Worm (Caenorhabditis elegans) whole organism, L1 larva: ENCODE data around the gene lys-6.
A peak's percentile ranks its signal among the peaks of the same experiment; 100 is the strongest.

Experiments
- C16A3.4 ChIP-seq: fragments of 150-350 bp; optimal IDR thresholded peaks from 2 replicates; lab custom pipeline; 2014; ENCODE audit warnings: missing biosample characterization, missing genetic modification characterization
- aly-2 ChIP-seq: fragments of 150-350 bp; optimal IDR thresholded peaks from 2 replicates; lab custom pipeline; 2014; ENCODE audit warnings: missing biosample characterization, missing genetic modification characterization
- blmp-1 ChIP-seq: fragments of 150-350 bp; optimal IDR thresholded peaks from 2 replicates; lab custom pipeline; 2014; ENCODE audit warnings: missing biosample characterization, missing genetic modification characterization
- ceh-63 ChIP-seq: fragments of 200-800 bp; sonication (Bioruptor generic); optimal IDR thresholded peaks from 2 replicates; lab custom pipeline; 2018; ENCODE audit warnings: mild to moderate bottlenecking, missing genetic modification characterization, missing compliant biosample characterization
- ceh-90 ChIP-seq: sonication (generic microtip); optimal IDR thresholded peaks from 2 replicates; lab custom pipeline; 2016; ENCODE audit warnings: missing genetic modification characterization, missing compliant biosample characterization
- dpl-1 ChIP-seq, 3 experiments: fragments of 150-350 bp in 2 of 3; sonication (generic microtip) in 1 of 3; optimal IDR thresholded peaks; 2 replicates each; lab custom pipeline; 2014 to 2017; ENCODE audit warnings: missing biosample characterization in 3 of 3, missing genetic modification characterization in 3 of 3, missing genetic modification reagents in 3 of 3
- efl-1 ChIP-seq, 4 experiments: fragments of 150-350 bp; optimal IDR thresholded peaks in 3 of 4; peaks in 1 of 4; 1 replicate in 1 of 4; 2 replicates in 3 of 4; lab custom pipeline; 2014; ENCODE audit warnings: missing biosample characterization in 2 of 4, missing genetic modification characterization in 2 of 4, missing genetic modification reagents in 2 of 4
- egl-13 ChIP-seq: sonication (generic microtip); optimal IDR thresholded peaks from 2 replicates; lab custom pipeline; 2016; ENCODE audit warnings: missing genotype, missing genetic modification reagents, missing genetic modification characterization, missing compliant biosample characterization
- egl-27 ChIP-seq, 2 experiments: fragments of 150-350 bp in 1 of 2; sonication (generic microtip); optimal IDR thresholded peaks; 3 replicates each; lab custom pipeline; 2017 to 2018; ENCODE audit warnings: missing biosample characterization in 2 of 2, missing genetic modification characterization in 2 of 2, missing genetic modification reagents in 2 of 2
- ets-5 ChIP-seq: fragments of 200-800 bp; sonication (Bioruptor generic); IDR thresholded peaks from 2 replicates; pipeline ENCODE4 v1.3.6; 2022; ENCODE audit warnings: missing genetic modification characterization, missing compliant biosample characterization
- fkh-4 ChIP-seq: sonication (generic microtip); optimal IDR thresholded peaks from 2 replicates; lab custom pipeline; 2016; ENCODE audit warnings: missing compliant biosample characterization, missing genetic modification characterization, borderline replicate concordance
- grh-1 ChIP-seq: fragments of 200-800 bp; sonication (Bioruptor generic); IDR thresholded peaks from 2 replicates; pipeline ENCODE4 v1.3.6; 2022; ENCODE audit warnings: missing genetic modification reagents, missing genetic modification characterization, missing compliant biosample characterization
- hlh-4 ChIP-seq: sonication (generic microtip); optimal IDR thresholded peaks from 2 replicates; lab custom pipeline; 2016; ENCODE audit warnings: mild to moderate bottlenecking, missing genetic modification characterization, missing compliant biosample characterization
- lin-13 ChIP-seq: fragments of 150-350 bp; optimal IDR thresholded peaks from 2 replicates; lab custom pipeline; 2014; ENCODE audit warnings: missing biosample characterization, missing genetic modification reagents, missing genetic modification characterization
- lin-35 ChIP-seq, 2 experiments: fragments of 150-350 bp; optimal IDR thresholded peaks; 2 replicates each; lab custom pipeline; 2014; ENCODE audit warnings: missing biosample characterization in 2 of 2, missing genetic modification characterization in 2 of 2, missing genetic modification reagents in 2 of 2
- lir-3 ChIP-seq: sonication (generic microtip); optimal IDR thresholded peaks from 2 replicates; lab custom pipeline; 2016; ENCODE audit warnings: mild to moderate bottlenecking, missing genetic modification characterization, moderate library complexity, missing compliant biosample characterization; ENCODE audit not compliant: poor library complexity
- lsy-2 ChIP-seq, 2 experiments: fragments of 150-350 bp; optimal IDR thresholded peaks; 2 replicates each; lab custom pipeline; 2014; ENCODE audit warnings: missing biosample characterization in 2 of 2, missing genetic modification characterization in 2 of 2
- mef-2 ChIP-seq: fragments of 150-350 bp; optimal IDR thresholded peaks from 2 replicates; lab custom pipeline; 2014; ENCODE audit warnings: missing biosample characterization, missing genetic modification characterization
- mep-1 ChIP-seq: fragments of 150-350 bp; optimal IDR thresholded peaks from 2 replicates; lab custom pipeline; 2014; ENCODE audit warnings: missing biosample characterization, missing genetic modification characterization
- nhr-11 ChIP-seq: fragments of 150-350 bp; optimal IDR thresholded peaks from 2 replicates; lab custom pipeline; 2014; ENCODE audit warnings: missing biosample characterization, missing genetic modification characterization
- nhr-12 ChIP-seq: sonication (generic microtip); optimal IDR thresholded peaks from 2 replicates; lab custom pipeline; 2017; ENCODE audit warnings: missing biosample characterization, missing genetic modification characterization
- nhr-20 ChIP-seq: sonication (generic microtip); optimal IDR thresholded peaks from 2 replicates; lab custom pipeline; 2016; ENCODE audit warnings: mild to moderate bottlenecking, missing genetic modification characterization, missing compliant biosample characterization
- nhr-47 ChIP-seq: sonication (generic microtip); optimal IDR thresholded peaks from 2 replicates; lab custom pipeline; 2016; ENCODE audit warnings: mild to moderate bottlenecking, missing genetic modification characterization, moderate library complexity, missing compliant biosample characterization
- nhr-71 ChIP-seq: sonication (generic microtip); optimal IDR thresholded peaks from 2 replicates; lab custom pipeline; 2016; ENCODE audit warnings: mild to moderate bottlenecking, missing genetic modification characterization, moderate library complexity, missing compliant biosample characterization
- nhr-76 ChIP-seq: sonication (generic microtip); optimal IDR thresholded peaks from 2 replicates; lab custom pipeline; 2017; ENCODE audit warnings: missing biosample characterization, missing genetic modification characterization
- nhr-77 ChIP-seq: fragments of 150-350 bp; optimal IDR thresholded peaks from 2 replicates; lab custom pipeline; 2014; ENCODE audit warnings: missing biosample characterization, missing genetic modification characterization
- pag-3 ChIP-seq: sonication (generic microtip); optimal IDR thresholded peaks from 2 replicates; lab custom pipeline; 2017; ENCODE audit warnings: missing genetic modification characterization, mild to moderate bottlenecking, missing compliant biosample characterization, antibody characterized with exemption, borderline replicate concordance; ENCODE audit not compliant: insufficient read depth
- pax-3 ChIP-seq: fragments of 200-800 bp; sonication (Bioruptor generic); optimal IDR thresholded peaks from 2 replicates; lab custom pipeline; 2018; ENCODE audit warnings: mild to moderate bottlenecking, missing genetic modification characterization, moderate library complexity, missing compliant biosample characterization
- skn-1 ChIP-seq: fragments of 150-350 bp; optimal IDR thresholded peaks from 2 replicates; lab custom pipeline; 2014; ENCODE audit warnings: missing biosample characterization, missing genetic modification characterization
- snu-23 ChIP-seq: sonication (generic microtip); optimal IDR thresholded peaks from 2 replicates; lab custom pipeline; 2016; ENCODE audit warnings: missing genetic modification characterization, missing compliant biosample characterization
- unc-130 ChIP-seq: fragments of 150-350 bp; optimal IDR thresholded peaks from 2 replicates; lab custom pipeline; 2017; ENCODE audit warnings: missing biosample characterization, missing genetic modification characterization, inconsistent platforms
- unc-30 ChIP-seq: sonication (generic microtip); optimal IDR thresholded peaks from 2 replicates; lab custom pipeline; 2017; ENCODE audit warnings: missing biosample characterization, missing genetic modification characterization
- unc-62 ChIP-seq: fragments of 150-350 bp; optimal IDR thresholded peaks from 2 replicates; lab custom pipeline; 2014; ENCODE audit warnings: missing biosample characterization, missing genetic modification reagents, missing genetic modification characterization
- unc-86 ChIP-seq: sonication (generic microtip); optimal IDR thresholded peaks from 2 replicates; lab custom pipeline; 2016; ENCODE audit warnings: missing genetic modification characterization, missing compliant biosample characterization
- unc-98 ChIP-seq: fragments of 200-800 bp; sonication (Bioruptor generic); IDR thresholded peaks from 2 replicates; pipeline ENCODE4 v1.3.6; 2022; ENCODE audit warnings: missing genetic modification characterization, missing compliant biosample characterization
- vab-15 ChIP-seq: sonication (generic microtip); optimal IDR thresholded peaks from 2 replicates; lab custom pipeline; 2017; ENCODE audit warnings: missing genotype, mild to moderate bottlenecking, missing genetic modification characterization, missing compliant biosample characterization
- xbp-1 ChIP-seq: sonication (generic microtip); optimal IDR thresholded peaks from 2 replicates; lab custom pipeline; 2016; ENCODE audit warnings: missing genetic modification characterization, missing compliant biosample characterization
- zip-4 ChIP-seq: fragments of 200-800 bp; sonication (Bioruptor generic); optimal IDR thresholded peaks from 2 replicates; lab custom pipeline; 2018; ENCODE audit warnings: mild to moderate bottlenecking, missing genetic modification characterization, moderate library complexity, missing compliant biosample characterization
- ztf-4 ChIP-seq: fragments of 150-350 bp; optimal IDR thresholded peaks from 2 replicates; lab custom pipeline; 2014; ENCODE audit warnings: missing biosample characterization, missing genetic modification characterization

Gene lys-6

DNA sequence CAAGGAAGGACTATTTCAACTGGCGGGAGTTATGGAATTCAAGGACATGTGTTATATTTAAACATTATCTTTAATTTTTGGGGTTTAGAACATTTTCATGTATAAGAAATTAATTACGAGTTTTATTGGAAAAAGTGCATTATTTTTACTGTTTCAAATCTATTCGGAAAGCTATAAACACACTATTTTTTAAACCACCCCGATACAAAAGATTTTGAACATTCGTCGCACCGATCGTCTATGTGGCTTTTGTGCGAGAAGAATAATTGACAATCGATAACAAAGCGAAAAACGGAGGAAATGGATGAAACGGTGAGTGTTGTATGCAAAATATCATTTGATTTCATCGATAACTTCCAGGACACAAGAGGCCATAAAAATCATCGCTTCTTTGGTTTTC is 37.3 kb upstream of the lys-6 start, which contains the start of gene ZK809.9:
Gene ZK809.9, plus strand, starts transcription at position 301 of the 400 bp plus-strand sequence.
- TF ChIP-seq lin-13 (GFP tag; lab: Kevin White, UChicago) (no peak), lir-3 (tag; lab: Kevin White, UChicago) (no peak), nhr-20 (no peak), vab-15 (tag; lab: Kevin White, UChicago) (no peak), mef-2 (tag; lab: Kevin White, UChicago) (no peak), mep-1 (tag; lab: Kevin White, UChicago) (no peak), nhr-77 (tag; lab: Kevin White, UChicago) (no peak), unc-30 (no peak), fkh-4 (tag; lab: Kevin White, UChicago) (no peak), unc-98 (no peak), dpl-1 (GFP tag; optimal IDR thresholded peaks at IDR 0.05; lab: Kevin White, UChicago) (no peak)

DNA sequence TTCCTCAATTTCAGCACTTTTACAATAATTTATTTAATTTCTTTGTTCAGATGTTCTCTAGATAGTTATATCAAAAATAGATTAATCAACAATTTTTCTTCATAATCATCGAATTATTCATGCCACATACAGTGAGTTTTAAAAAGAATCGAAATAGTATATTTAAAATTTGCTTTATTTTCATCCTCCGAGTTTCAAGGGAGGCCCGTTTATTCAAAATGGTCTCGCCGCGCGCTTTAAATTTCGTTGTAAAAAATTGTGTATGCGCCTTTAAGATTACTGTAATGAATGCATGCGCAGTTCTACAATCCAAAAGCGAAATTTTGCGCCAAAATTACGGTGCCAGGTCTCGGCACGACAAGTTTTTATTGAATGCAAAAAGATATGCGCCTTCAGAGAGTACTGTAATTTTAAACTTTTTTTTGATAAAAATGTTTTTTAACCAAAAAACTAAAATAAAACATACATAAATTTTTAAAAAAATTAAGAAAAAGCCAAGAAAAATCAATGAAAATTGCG is 32.1 kb upstream of the lys-6 start, which contains the start of gene ZK792.1:
Gene ZK792.1, plus strand, starts transcription at position 51 of the 519 bp plus-strand sequence.
- TF ChIP-seq nhr-11 (tag; lab: Kevin White, UChicago) (no peak), ceh-63 (GFP tag; lab: Kevin White, UChicago) (no peak), pag-3 (tag; lab: Kevin White, UChicago) (no peak), egl-13 (tag; lab: Kevin White, UChicago) (no peak), ceh-90 (tag; lab: Kevin White, UChicago) (no peak), unc-98 (no peak), blmp-1 (tag; lab: Kevin White, UChicago) (no peak), nhr-12 (no peak), zip-4 (GFP tag; lab: Kevin White, UChicago) (no peak), nhr-47 (no peak), egl-27 (tag; optimal IDR thresholded peaks at IDR 0.05; lab: Kevin White, UChicago) (no peak), lin-13 (GFP tag; lab: Kevin White, UChicago) (no peak)

DNA sequence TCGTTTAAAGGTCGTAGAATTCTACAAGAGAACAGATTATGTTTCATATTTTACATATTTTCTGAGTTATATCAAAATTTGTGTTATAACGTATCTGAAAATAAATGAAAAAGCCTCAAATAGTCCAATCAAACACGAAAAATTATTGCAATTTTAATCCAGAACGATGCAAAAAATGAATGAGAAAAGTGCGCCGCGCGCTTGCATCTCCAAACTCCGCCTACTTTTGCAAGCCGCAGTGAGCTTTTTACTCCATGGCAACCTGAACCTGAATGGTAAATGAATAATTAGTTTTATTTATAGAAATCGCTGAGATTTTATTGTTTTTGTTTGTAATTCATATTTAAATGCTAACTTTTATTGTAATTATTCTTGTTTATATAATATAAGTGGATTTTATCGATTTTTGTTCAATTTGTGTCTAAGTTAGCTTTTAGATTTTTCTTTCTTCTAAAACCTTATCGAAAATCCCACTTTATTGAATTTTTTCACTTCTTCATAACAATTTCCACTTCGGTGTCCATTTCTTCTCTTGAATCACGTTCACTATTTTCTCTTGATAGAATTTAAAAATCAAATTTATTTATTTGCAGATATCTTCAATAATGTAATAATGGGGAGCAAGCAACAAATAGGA is 28.5 kb upstream of the lys-6 start, which contains the start of gene ZK809.5:
Gene ZK809.5, plus strand, starts transcription at position 587 of the 637 bp plus-strand sequence.
- TF ChIP-seq dpl-1 (GFP tag; optimal IDR thresholded peaks at IDR 0.05; lab: Kevin White, UChicago) = peak in 1 of 3 experiments; percentile 20
- peak in 1 of 2 experiments; percentile 10 for TF ChIP-seq lin-35 (GFP tag; optimal IDR thresholded peaks at IDR 0.05; lab: Kevin White, UChicago)
- TF ChIP-seq efl-1 (optimal IDR thresholded peaks at IDR 0.05; lab: Kevin White, UChicago) = no peak
- peak in 1 of 2 experiments; percentile 72 for TF ChIP-seq efl-1 (GFP tag; optimal IDR thresholded peaks at IDR 0.05 in 1 of 2; lab: Kevin White, UChicago)
- peak in 1 of 2 experiments; percentile 41 for TF ChIP-seq lsy-2 (tag; optimal IDR thresholded peaks at IDR 0.05; lab: Kevin White, UChicago)
- TF ChIP-seq unc-62 (GFP tag; lab: Kevin White, UChicago) = no peak
- TF ChIP-seq ztf-4 (tag; lab: Kevin White, UChicago) = no peak
- peak; percentile 24 for TF ChIP-seq blmp-1 (tag; lab: Kevin White, UChicago)
- no peak for TF ChIP-seq unc-86 (tag; lab: Kevin White, UChicago)
- peak; percentile 0 for TF ChIP-seq nhr-71 (tag; lab: Kevin White, UChicago)
- TF ChIP-seq skn-1 (tag; lab: Kevin White, UChicago) = peak; percentile 13

DNA sequence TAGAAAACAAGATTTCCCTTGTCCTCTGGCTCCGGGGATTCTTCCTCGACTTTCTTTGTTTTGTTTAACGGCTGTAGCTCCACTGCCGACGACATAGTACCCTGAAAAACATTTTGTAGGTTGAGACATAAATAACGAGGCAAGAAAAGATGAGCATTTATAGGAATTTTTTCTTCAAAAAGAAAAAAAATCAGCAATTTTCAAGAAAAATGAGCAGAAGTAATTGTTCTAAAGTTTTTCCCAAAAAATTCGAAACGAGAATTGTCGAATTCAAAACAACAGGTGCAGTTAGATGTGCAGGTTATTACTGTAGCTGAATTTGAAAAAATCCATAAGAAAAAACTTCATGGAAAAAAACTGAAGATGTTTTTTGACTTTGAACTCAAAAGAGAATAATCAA is 27.6 kb upstream of the lys-6 start, which contains the start of gene ent-1:
Gene ent-1, minus strand, starts transcription at position 101 of the 400 bp plus-strand sequence.
- TF ChIP-seq lsy-2 (tag; optimal IDR thresholded peaks at IDR 0.05; lab: Kevin White, UChicago) (peak in 1 of 2 experiments; percentile 26), nhr-76 (tag; lab: Kevin White, UChicago) (no peak)

DNA sequence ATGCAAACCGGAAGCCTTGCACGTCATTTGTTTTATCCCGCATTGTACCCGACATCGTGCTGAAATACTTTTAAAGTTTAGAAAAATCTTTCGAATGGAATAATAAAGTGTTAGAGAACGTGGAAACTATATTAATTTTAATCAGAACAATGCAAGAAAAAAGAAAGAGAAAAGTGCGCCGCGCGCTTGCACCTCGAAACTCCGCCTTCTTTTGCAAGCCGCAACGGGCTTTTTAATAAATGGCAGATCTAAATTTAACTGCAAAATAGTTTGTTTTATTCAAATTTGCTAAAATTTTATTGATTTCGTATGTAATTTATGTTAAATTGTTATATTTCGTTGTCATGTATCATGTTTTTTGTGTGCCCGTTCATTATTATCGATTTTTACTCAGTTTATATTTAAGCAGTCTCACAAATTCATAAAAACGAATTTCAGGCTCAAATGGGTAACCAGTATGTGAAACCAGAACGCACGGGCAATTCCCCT is 24.3 kb upstream of the lys-6 start, which contains the start of the genes acl-3 and ndub-6:
Gene acl-3, minus strand, starts transcription at position 59 of the 489 bp plus-strand sequence.
Gene ndub-6, plus strand, starts transcription at position 439 of the 489 bp plus-strand sequence.
- TF ChIP-seq C16A3.4 (tag; lab: Kevin White, UChicago) (no peak), dpl-1 (GFP tag; optimal IDR thresholded peaks at IDR 0.05; lab: Kevin White, UChicago) (peak in 1 of 3 experiments; percentile 11), nhr-76 (tag; lab: Kevin White, UChicago) (no peak), unc-130 (no peak), pax-3 (no peak), xbp-1 (no peak), blmp-1 (tag; lab: Kevin White, UChicago) (no peak), ets-5 (GFP tag; lab: Robert Waterston, UW) (no peak), hlh-4 (tag; lab: Kevin White, UChicago) (no peak), ceh-63 (GFP tag; lab: Kevin White, UChicago) (no peak), snu-23 (GFP tag; lab: Kevin White, UChicago) (peak; percentile 20), aly-2 (no peak), grh-1 (GFP tag; lab: Robert Waterston, UW) (no peak), lin-35 (GFP tag; optimal IDR thresholded peaks at IDR 0.05; lab: Kevin White, UChicago) (peak in 1 of 2 experiments; percentile 11), lsy-2 (tag; optimal IDR thresholded peaks at IDR 0.05; lab: Kevin White, UChicago) (peak in 1 of 2 experiments; percentile 24)
- TF ChIP-seq, all 84 proteins: peak for 4
